Worm (Caenorhabditis elegans): ENCODE results near the gene mrp-7.

mrp-7 gene

DNA sequence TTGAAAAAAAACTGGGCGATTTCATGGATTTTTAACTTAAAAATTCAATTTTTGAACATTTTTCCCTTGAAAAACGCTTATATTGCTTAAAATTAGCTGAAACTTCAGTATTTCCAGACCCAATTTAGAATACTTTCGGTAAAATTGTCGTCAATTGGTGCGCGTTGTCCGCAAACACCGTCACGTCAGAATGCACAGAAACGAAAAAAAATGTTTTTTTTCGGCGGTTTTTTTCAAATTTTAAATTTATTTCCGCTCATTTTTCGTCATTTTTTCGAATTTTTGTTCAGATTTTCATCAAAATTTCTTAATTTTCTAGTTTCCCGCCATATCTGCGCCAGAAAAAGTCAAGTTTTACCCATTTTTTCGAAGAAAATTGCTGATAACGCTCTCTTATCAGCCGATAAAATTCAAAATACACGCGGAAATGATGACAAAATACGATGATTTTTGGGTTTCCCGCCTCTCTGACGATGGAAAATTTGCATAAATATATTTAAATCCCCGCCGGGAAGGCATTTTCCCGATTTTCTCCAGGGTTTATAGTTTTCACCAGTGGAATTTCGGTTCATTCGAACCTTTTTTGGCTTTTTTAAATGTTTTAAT, 1.2 kb upstream of the mrp-7 start:
- TF ChIP-seq dox-1 (GFP tag; IDR thresholded peaks at IDR 0.05) (peak; percentile 35; the same call in 1 of the 2 replicates), madf-6 (GFP tag; IDR thresholded peaks at IDR 0.05) (peak; percentile 90), ztf-22 (GFP tag; optimal IDR thresholded peaks at IDR 0.05) (no peak), hmg-1.2 (GFP tag; IDR thresholded peaks at IDR 0.05) (0 out of 2 replicates have a peak, but pooled peaks have one; percentile 9), ceh-100 (GFP tag; IDR thresholded peaks at IDR 0.05) (no peak), zfh-2 (GFP tag; conservative IDR thresholded peaks at IDR 0.05) (no peak), bed-2 (GFP tag; IDR thresholded peaks at IDR 0.05) (no peak), ceh-91 (GFP tag; IDR thresholded peaks at IDR 0.05) (peak; percentile 55; the same call in 1 of the 2 replicates), snpc-1.3 (tag; optimal IDR thresholded peaks at IDR 0.05; ENCODE audit: insufficient read depth) (peak; percentile 21), nhr-179 (tag; optimal IDR thresholded peaks at IDR 0.05) (no peak), F33H1.4 (GFP tag; IDR thresholded peaks at IDR 0.05) (peak; percentile 29; the same call in 1 of the 2 replicates), lin-54 (GFP tag; optimal IDR thresholded peaks at IDR 0.05) (peak; percentile 66), D2030.7 (GFP tag; IDR thresholded peaks at IDR 0.05) (peak; percentile 64), die-1 (tag; optimal IDR thresholded peaks at IDR 0.05) (no peak), F49E8.2 (tag; optimal IDR thresholded peaks at IDR 0.05; ENCODE audit: insufficient read depth) (peak; percentile 12), dpl-1 (GFP tag; optimal IDR thresholded peaks at IDR 0.05) (peak; percentile 63), snpc-3.4 (tag; optimal IDR thresholded peaks at IDR 0.05) (peak; percentile 13), tlf-1 (GFP tag; optimal IDR thresholded peaks at IDR 0.05) (no peak), rcor-1 (GFP tag; IDR thresholded peaks at IDR 0.05) (no peak), xnd-1 (tag; optimal IDR thresholded peaks at IDR 0.05) (peak; percentile 64), F23B12.7 (tag; optimal IDR thresholded peaks at IDR 0.05; ENCODE audit: insufficient read depth) (no peak), madf-8 (GFP tag; conservative IDR thresholded peaks at IDR 0.05) (peak; percentile 82), lsl-1 (GFP tag; optimal IDR thresholded peaks at IDR 0.05) (peak; percentile 56), efl-1 (GFP tag; optimal IDR thresholded peaks at IDR 0.05) (peak; percentile 84)

DNA sequence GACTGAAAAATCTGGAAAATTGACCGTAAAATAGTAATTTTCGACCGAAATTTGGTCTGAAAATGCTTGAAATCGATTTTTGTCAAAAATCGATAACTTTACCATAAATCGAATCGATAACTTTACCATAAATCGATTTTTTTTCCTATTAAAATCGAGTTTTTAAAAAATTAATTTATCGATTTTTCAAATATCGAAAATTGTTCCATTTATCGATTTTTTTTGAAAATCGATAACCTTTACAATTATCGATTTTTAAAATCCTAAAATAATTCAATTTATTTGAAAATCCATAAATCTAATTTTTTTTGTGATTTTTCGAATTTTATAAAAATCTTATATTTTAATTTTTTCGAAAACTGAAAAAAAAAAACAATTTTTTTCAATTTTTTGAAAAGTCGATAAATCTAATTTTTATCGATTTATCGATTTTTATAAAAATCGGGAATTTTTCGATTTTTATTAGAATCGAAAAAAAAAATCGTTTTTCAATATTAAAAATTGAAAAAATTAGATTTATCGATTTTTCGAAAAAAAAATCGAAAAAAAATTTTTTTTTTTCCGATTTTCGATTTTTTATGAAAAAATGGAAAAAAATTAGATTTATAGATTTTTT, 16.7 kb downstream of the mrp-7 start:
- TF ChIP-seq lir-1 (GFP tag; conservative IDR thresholded peaks at IDR 0.05) (no peak), ceh-58 (GFP tag; IDR thresholded peaks at IDR 0.05) (no peak), atf-7 (tag; optimal IDR thresholded peaks at IDR 0.05) (no peak), cebp-2 (GFP tag; IDR thresholded peaks at IDR 0.05) (no peak), dpl-1 (GFP tag; optimal IDR thresholded peaks at IDR 0.05) (no peak), F33H1.4 (GFP tag; IDR thresholded peaks at IDR 0.05) (no peak), ztf-3 (GFP tag; optimal IDR thresholded peaks at IDR 0.05) (no peak), Y79H2A.3 (GFP tag; conservative IDR thresholded peaks at IDR 0.05) (no peak), pbrm-1 (GFP tag; IDR thresholded peaks at IDR 0.05) (no peak), F39B2.1 (GFP tag; IDR thresholded peaks at IDR 0.05) (no peak), hlh-12 (tag; optimal IDR thresholded peaks at IDR 0.05) (no peak), rcor-1 (GFP tag; IDR thresholded peaks at IDR 0.05) (no peak), attf-3 (GFP tag; conservative IDR thresholded peaks at IDR 0.05) (no peak), ccch-3 (GFP tag; optimal IDR thresholded peaks at IDR 0.05) (no peak), nhr-90 (tag; optimal IDR thresholded peaks at IDR 0.05) (no peak), ztf-6 (GFP tag; IDR thresholded peaks at IDR 0.05) (no peak), let-607 (tag; optimal IDR thresholded peaks at IDR 0.05) (no peak), ztf-18 (tag; optimal IDR thresholded peaks at IDR 0.05) (no peak)
